Worm (Caenorhabditis elegans) whole organism, young adult: ENCODE data around the gene tbx-43.

Experiments used
- F52B5.7 ChIP-seq: sonication (generic microtip); optimal IDR thresholded peaks from 2 replicates; lab custom pipeline; 2016; ENCODE audit warnings: mild to moderate bottlenecking, missing genetic modification characterization, missing compliant biosample characterization
- atf-7 ChIP-seq: sonication (generic microtip); optimal IDR thresholded peaks from 2 replicates; lab custom pipeline; 2017; ENCODE audit warnings: mild to moderate bottlenecking, missing genetic modification characterization, missing compliant biosample characterization
- dpff-1 ChIP-seq: sonication (generic microtip); optimal IDR thresholded peaks from 2 replicates; lab custom pipeline; 2017; ENCODE audit warnings: mild to moderate bottlenecking, missing genetic modification characterization, missing compliant biosample characterization
- him-1 ChIP-seq: sonication (generic microtip); optimal IDR thresholded peaks from 2 replicates; lab custom pipeline; 2016; ENCODE audit warnings: missing genotype, missing genetic modification reagents, missing genetic modification characterization, missing compliant biosample characterization
- hlh-12 ChIP-seq: sonication (generic microtip); optimal IDR thresholded peaks from 2 replicates; lab custom pipeline; 2016; ENCODE audit warnings: missing genetic modification characterization, missing compliant biosample characterization
- lin-35 ChIP-seq, 3 experiments: fragments of 150-350 bp in 2 of 3; sonication (generic microtip) in 1 of 3; optimal IDR thresholded peaks; 2 replicates each; lab custom pipeline; 2014 to 2018; ENCODE audit warnings: missing biosample characterization in 3 of 3, missing genetic modification characterization in 3 of 3, missing genetic modification reagents in 3 of 3
- nfya-1 ChIP-seq: sonication (generic microtip); optimal IDR thresholded peaks from 2 replicates; lab custom pipeline; 2017; ENCODE audit warnings: antibody characterized with exemption, missing compliant biosample characterization, missing genetic modification characterization, borderline replicate concordance; ENCODE audit not compliant: insufficient read depth
- nhr-179 ChIP-seq: sonication (generic microtip); optimal IDR thresholded peaks from 2 replicates; lab custom pipeline; 2016; ENCODE audit warnings: mild to moderate bottlenecking, missing genetic modification characterization, missing compliant biosample characterization
- pha-4 ChIP-seq: fragments of 150-350 bp; sonication (generic microtip); optimal IDR thresholded peaks from 2 replicates; lab custom pipeline; 2014; ENCODE audit warnings: missing biosample characterization, missing genetic modification reagents, missing genetic modification characterization
- snpc-3.4 ChIP-seq: sonication (generic microtip); optimal IDR thresholded peaks from 2 replicates; lab custom pipeline; 2017; ENCODE audit warnings: missing genetic modification characterization, mild to moderate bottlenecking, missing compliant biosample characterization, antibody characterized with exemption, moderate library complexity, missing genotype, missing genetic modification reagents
- tbp1 ChIP-seq: fragments of 200-800 bp; sonication (Bioruptor generic); optimal IDR thresholded peaks from 2 replicates; lab custom pipeline; 2018; ENCODE audit warnings: mild to moderate bottlenecking, missing genetic modification characterization, missing compliant biosample characterization
- ztf-28 ChIP-seq: fragments of 200-800 bp; sonication (Bioruptor generic); IDR thresholded peaks from 2 replicates; pipeline ENCODE4 v1.3.6; 2022; ENCODE audit warnings: missing genetic modification reagents, missing genetic modification characterization, missing compliant biosample characterization

ce11 chrIII:1788972-1789371, 19.1 kb upstream of the tbx-43 start:
- TF ChIP-seq F52B5.7 (no peak), ztf-28 (GFP tag; lab: Robert Waterston, UW) (no peak), him-1 (no peak), nfya-1 (tag; lab: Kevin White, UChicago) (no peak), atf-7 (tag; lab: Kevin White, UChicago) (no peak), pha-4 (no peak), dpff-1 (tag; lab: Kevin White, UChicago) (no peak), nhr-179 (tag; lab: Kevin White, UChicago) (no peak), snpc-3.4 (tag; lab: Kevin White, UChicago) (no peak), tbp1 (GFP tag; lab: Kevin White, UChicago) (no peak), lin-35 (GFP tag; optimal IDR thresholded peaks at IDR 0.05; lab: Kevin White, UChicago) (no peak), hlh-12 (tag; lab: Kevin White, UChicago) (no peak)
